Worm (Caenorhabditis elegans) whole organism, L4 larva: ENCODE measurements around the gene memo-1.

Experiments
- D1046.2 ChIP-seq: fragments of 200-800 bp; sonication (Bioruptor generic); IDR thresholded peaks from 2 replicates; pipeline ENCODE4 v1.3.6; 2022; ENCODE audit warnings: missing genetic modification characterization, missing compliant biosample characterization
- F26F4.8 ChIP-seq: fragments of 200-800 bp; sonication (Bioruptor generic); conservative IDR thresholded peaks from 2 replicates; pipeline ENCODE4 v1.3.6; 2022; ENCODE audit warnings: missing genetic modification characterization, missing compliant biosample characterization
- F37D6.2 ChIP-seq: sonication (generic microtip); optimal IDR thresholded peaks from 2 replicates; lab custom pipeline; 2016; ENCODE audit warnings: mild to moderate bottlenecking, missing genetic modification characterization, missing compliant biosample characterization
- F44E2.7 ChIP-seq: fragments of 200-800 bp; sonication (Bioruptor generic); IDR thresholded peaks from 2 replicates; pipeline ENCODE4 v2.1.2; 2022; ENCODE audit warnings: missing genetic modification characterization, missing compliant biosample characterization
- T20F7.1 ChIP-seq: fragments of 200-800 bp; sonication (Bioruptor generic); optimal IDR thresholded peaks from 2 replicates; lab custom pipeline; 2018; ENCODE audit warnings: mild to moderate bottlenecking, missing genetic modification characterization, missing compliant biosample characterization
- Y75B8A.6 ChIP-seq: fragments of 200-800 bp; sonication (Bioruptor generic); IDR thresholded peaks from 2 replicates; pipeline ENCODE4 v1.3.6; 2022; ENCODE audit warnings: missing genetic modification reagents, missing genetic modification characterization, missing compliant biosample characterization
- aha-1 ChIP-seq: fragments of 150-350 bp; peaks from one replicate; lab custom pipeline; 2014; ENCODE audit warnings: missing biosample characterization, missing genetic modification characterization
- ama-1 ChIP-seq: fragments of 150-350 bp; optimal IDR thresholded peaks from 2 replicates; lab custom pipeline; 2014; ENCODE audit warnings: inconsistent platforms, mixed read lengths
- arid-1 ChIP-seq: fragments of 200-800 bp; sonication (Bioruptor generic); conservative IDR thresholded peaks from 2 replicates; pipeline ENCODE4 v1.3.6; 2022; ENCODE audit warnings: missing genetic modification reagents, missing genetic modification characterization, missing compliant biosample characterization
- attf-4 ChIP-seq: sonication (generic microtip); optimal IDR thresholded peaks from 3 replicates; lab custom pipeline; 2017; ENCODE audit warnings: missing biosample characterization, missing genetic modification characterization
- ceh-20 ChIP-seq: fragments of 200-800 bp; sonication (Bioruptor generic); IDR thresholded peaks from 2 replicates; pipeline ENCODE4 v1.3.6; 2022; ENCODE audit warnings: missing genetic modification reagents, missing genetic modification characterization, missing compliant biosample characterization
- ceh-82 ChIP-seq: sonication (generic microtip); optimal IDR thresholded peaks from 2 replicates; lab custom pipeline; 2017; ENCODE audit warnings: missing biosample characterization, missing genetic modification characterization
- ces-1 ChIP-seq: fragments of 150-350 bp; sonication (generic microtip); optimal IDR thresholded peaks from 4 replicates; lab custom pipeline; 2014; ENCODE audit warnings: missing biosample characterization, missing genetic modification reagents, missing genetic modification characterization
- daf-16 ChIP-seq, 3 experiments: sonication (generic microtip); optimal IDR thresholded peaks; 2 replicates each; lab custom pipeline; 2016 to 2017; ENCODE audit warnings: missing genetic modification characterization in 3 of 3, missing genetic modification reagents in 3 of 3, mild to moderate bottlenecking in 2 of 3, missing compliant biosample characterization in 2 of 3, missing biosample characterization in 1 of 3, moderate library complexity in 1 of 3
- dmd-6 ChIP-seq: fragments of 200-800 bp; sonication (Bioruptor generic); IDR thresholded peaks from 2 replicates; pipeline ENCODE4 v1.3.6; 2022; ENCODE audit warnings: missing genetic modification reagents, missing genetic modification characterization, missing compliant biosample characterization
- dpl-1 ChIP-seq: fragments of 150-350 bp; optimal IDR thresholded peaks from 2 replicates; lab custom pipeline; 2014; ENCODE audit warnings: missing biosample characterization, missing genetic modification reagents, missing genetic modification characterization
- duxl-1 ChIP-seq: sonication (generic microtip); optimal IDR thresholded peaks from 2 replicates; lab custom pipeline; 2016; ENCODE audit warnings: mild to moderate bottlenecking, missing genetic modification characterization, moderate library complexity, missing compliant biosample characterization; ENCODE audit not compliant: poor library complexity
- dve-1 ChIP-seq: sonication (generic microtip); optimal IDR thresholded peaks from 2 replicates; lab custom pipeline; 2017; ENCODE audit warnings: antibody characterized with exemption, mild to moderate bottlenecking, missing genetic modification characterization, missing compliant biosample characterization; ENCODE audit not compliant: insufficient read depth
- egl-43 ChIP-seq: fragments of 200-800 bp; sonication (Bioruptor generic); IDR thresholded peaks from 2 replicates; pipeline ENCODE4 v1.3.6; 2022; ENCODE audit warnings: missing genetic modification reagents, missing genetic modification characterization, missing compliant biosample characterization
- fkh-10 ChIP-seq: fragments of 150-350 bp; optimal IDR thresholded peaks from 2 replicates; lab custom pipeline; 2014; ENCODE audit warnings: missing biosample characterization, missing genetic modification reagents, missing genetic modification characterization
- hif-1 ChIP-seq, 2 experiments: sonication (generic microtip); optimal IDR thresholded peaks; 2 replicates each; lab custom pipeline; 2016 to 2017; ENCODE audit warnings: missing compliant biosample characterization in 2 of 2, missing genetic modification characterization in 2 of 2, missing genetic modification reagents in 2 of 2, missing genotype in 2 of 2, mild to moderate bottlenecking in 1 of 2
- hlh-11 ChIP-seq: fragments of 200-800 bp; sonication (Bioruptor generic); optimal IDR thresholded peaks from 2 replicates; lab custom pipeline; 2018; ENCODE audit warnings: mild to moderate bottlenecking, missing genetic modification characterization, missing compliant biosample characterization
- hlh-30 ChIP-seq: sonication (generic microtip); optimal IDR thresholded peaks from 2 replicates; lab custom pipeline; 2017; ENCODE audit warnings: antibody characterized with exemption, mild to moderate bottlenecking, missing genetic modification characterization, missing compliant biosample characterization; ENCODE audit not compliant: insufficient read depth
- hmg-1.1 ChIP-seq: fragments of 200-800 bp; sonication (Bioruptor generic); IDR thresholded peaks from 2 replicates; pipeline ENCODE4 v1.3.6; 2022; ENCODE audit warnings: missing genetic modification reagents, missing genetic modification characterization, missing compliant biosample characterization
- lin-1 ChIP-seq: fragments of 200-800 bp; sonication (Bioruptor generic); IDR thresholded peaks from 2 replicates; pipeline ENCODE4 v1.3.6; 2022; ENCODE audit warnings: missing genetic modification reagents, missing genetic modification characterization, missing compliant biosample characterization
- lin-38 ChIP-seq: fragments of 200-800 bp; sonication (Bioruptor generic); IDR thresholded peaks from 2 replicates; pipeline ENCODE4 v1.3.6; 2022; ENCODE audit warnings: missing genetic modification reagents, missing genetic modification characterization, missing compliant biosample characterization
- lsy-2 ChIP-seq, 2 experiments: fragments of 150-350 bp in 1 of 2; sonication (generic microtip) in 1 of 2; optimal IDR thresholded peaks; 2 replicates each; lab custom pipeline; 2014 to 2017; ENCODE audit warnings: missing biosample characterization in 2 of 2, missing genetic modification characterization in 2 of 2
- madf-5 ChIP-seq, 2 experiments: fragments of 200-800 bp; sonication (Bioruptor generic); IDR thresholded peaks; 2 replicates each; pipeline ENCODE4 v1.3.6; 2022; ENCODE audit warnings: missing compliant biosample characterization in 2 of 2, missing genetic modification characterization in 2 of 2
- mes-2 ChIP-seq: sonication (generic microtip); optimal IDR thresholded peaks from 2 replicates; lab custom pipeline; 2016; ENCODE audit warnings: missing genotype, mild to moderate bottlenecking, missing genetic modification characterization, missing compliant biosample characterization; ENCODE audit not compliant: poor library complexity, severe bottlenecking
- nhr-25 ChIP-seq: sonication (generic microtip); optimal IDR thresholded peaks from 2 replicates; lab custom pipeline; 2017; ENCODE audit warnings: missing genetic modification characterization, mild to moderate bottlenecking, missing compliant biosample characterization, antibody characterized with exemption, moderate library complexity, borderline replicate concordance; ENCODE audit not compliant: insufficient read depth
- nhr-28 ChIP-seq: fragments of 150-350 bp; optimal IDR thresholded peaks from 2 replicates; lab custom pipeline; 2014; ENCODE audit warnings: missing biosample characterization, missing genetic modification characterization
- nhr-48 ChIP-seq: sonication (generic microtip); optimal IDR thresholded peaks from 2 replicates; lab custom pipeline; 2016; ENCODE audit warnings: mild to moderate bottlenecking, missing genetic modification characterization, missing compliant biosample characterization
- nhr-76 ChIP-seq: fragments of 150-350 bp; optimal IDR thresholded peaks from 2 replicates; lab custom pipeline; 2014; ENCODE audit warnings: missing biosample characterization, missing genetic modification characterization
- nhr-77 ChIP-seq: fragments of 150-350 bp; optimal IDR thresholded peaks from 2 replicates; lab custom pipeline; 2014; ENCODE audit warnings: missing biosample characterization, missing genetic modification characterization
- pha-4 ChIP-seq, 2 experiments: fragments of 150-350 bp in 1 of 2; fragments of 200-800 bp in 1 of 2; sonication (Bioruptor generic) in 1 of 2; IDR thresholded peaks in 1 of 2; optimal IDR thresholded peaks in 1 of 2; 2 replicates each; pipeline versions ENCODE4 v1.3.6 to Lab custom; 2014 to 2022; ENCODE audit warnings: missing genetic modification characterization in 2 of 2, missing genetic modification reagents in 2 of 2, missing biosample characterization in 1 of 2, missing compliant biosample characterization in 1 of 2
- pqm-1 ChIP-seq: sonication (generic microtip); optimal IDR thresholded peaks from 2 replicates; lab custom pipeline; 2017; ENCODE audit warnings: missing biosample characterization, missing genetic modification characterization
- rbr-2 ChIP-seq: sonication (generic microtip); optimal IDR thresholded peaks from 2 replicates; lab custom pipeline; 2016; ENCODE audit warnings: missing genotype, missing genetic modification characterization, missing compliant biosample characterization
- set-16 ChIP-seq: fragments of 200-800 bp; sonication (Bioruptor generic); IDR thresholded peaks from 2 replicates; pipeline ENCODE4 v1.3.6; 2022; ENCODE audit warnings: missing genetic modification reagents, missing genetic modification characterization, missing compliant biosample characterization
- skn-1 ChIP-seq: fragments of 150-350 bp; optimal IDR thresholded peaks from 2 replicates; lab custom pipeline; 2014; ENCODE audit warnings: missing biosample characterization, missing genetic modification characterization
- spr-1 ChIP-seq: sonication (generic microtip); optimal IDR thresholded peaks from 2 replicates; lab custom pipeline; 2016; ENCODE audit warnings: mild to moderate bottlenecking, missing genetic modification characterization, missing compliant biosample characterization
- unc-130 ChIP-seq: sonication (generic microtip); optimal IDR thresholded peaks from 2 replicates; lab custom pipeline; 2016; ENCODE audit warnings: missing genetic modification reagents, missing genetic modification characterization, missing compliant biosample characterization
- unc-62 ChIP-seq, 3 experiments: fragments of 150-350 bp in 1 of 3; sonication (generic microtip); optimal IDR thresholded peaks in 2 of 3; peaks in 1 of 3; 1 replicate in 1 of 3; 2 replicates in 2 of 3; lab custom pipeline; 2014 to 2017; ENCODE audit warnings: missing biosample characterization in 3 of 3, missing genetic modification characterization in 3 of 3, missing genetic modification reagents in 3 of 3, missing genotype in 1 of 3
- zip-2 ChIP-seq: fragments of 150-350 bp; optimal IDR thresholded peaks from 2 replicates; lab custom pipeline; 2014; ENCODE audit warnings: missing biosample characterization, missing genetic modification characterization
- ztf-7 ChIP-seq: fragments of 150-350 bp; optimal IDR thresholded peaks from 2 replicates; lab custom pipeline; 2014; ENCODE audit warnings: missing biosample characterization, missing genetic modification characterization

Gene memo-1

DNA sequence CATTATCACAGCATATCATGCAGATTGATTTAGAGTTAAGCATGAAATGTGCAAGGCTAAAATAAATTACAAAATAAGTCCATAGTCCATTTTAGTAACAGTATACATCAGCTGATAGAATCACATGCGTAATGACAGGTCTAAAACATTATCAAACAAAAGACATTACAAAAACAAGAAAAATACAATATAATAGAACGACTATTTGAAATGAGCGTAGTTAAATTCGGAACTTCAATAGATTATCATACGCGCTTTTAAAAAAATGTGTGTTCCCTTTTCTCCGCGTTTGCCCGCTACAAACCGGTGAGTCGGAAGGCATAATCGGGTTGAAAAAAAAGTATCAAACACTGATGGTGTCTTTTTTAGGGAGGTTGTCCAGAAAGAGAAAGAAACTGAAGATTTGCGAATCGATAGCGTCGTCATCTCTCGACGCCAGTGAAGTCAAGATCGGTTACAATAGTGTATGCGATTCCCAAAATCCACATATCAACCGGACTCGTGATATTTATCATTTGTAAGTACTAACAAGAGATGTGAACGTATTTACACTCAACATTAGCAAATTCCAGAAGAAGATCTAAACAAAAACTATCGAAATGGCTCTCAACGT, 8.5 kb upstream of the memo-1 start, which contains the start of gene C37C3.2:
TSS of gene C37C3.2 (plus strand) at position 563 of the 613 bp plus-strand sequence.
- TF ChIP-seq T20F7.1 (GFP tag; lab: Kevin White, UChicago) (peak; percentile 34), arid-1 (GFP tag; lab: Robert Waterston, UW) (0 out of 2 replicates have a peak, but pooled peaks have one; percentile 15), daf-16 (GFP tag; optimal IDR thresholded peaks at IDR 0.05; lab: Kevin White, UChicago) (no peak), daf-16 (tag; optimal IDR thresholded peaks at IDR 0.05; lab: Kevin White, UChicago) (peak; percentile 8), spr-1 (tag; lab: Kevin White, UChicago) (peak; percentile 2), aha-1 (peak; percentile 61), lin-38 (GFP tag; lab: Robert Waterston, UW) (peak; percentile 3; the same call in 1 of the 2 replicates), duxl-1 (tag; lab: Kevin White, UChicago) (peak; percentile 19), attf-4 (tag; lab: Kevin White, UChicago) (no peak), F26F4.8 (GFP tag; lab: Robert Waterston, UW) (no peak), hmg-1.1 (no peak), nhr-77 (peak; percentile 51), hlh-30 (tag; lab: Kevin White, UChicago) (peak; percentile 8), F44E2.7 (0 out of 2 replicates have a peak, but pooled peaks have one; percentile 54)

ce11 chrV:7854603-7855002, 7.6 kb upstream of the memo-1 start, which contains the start of the genes C37C3.9 and C37C3.18:
TSS of gene C37C3.9 (minus strand) at chrV:7854700.
TSS of gene C37C3.18 (plus strand) at chrV:7854993.
- TF ChIP-seq lsy-2 (tag; optimal IDR thresholded peaks at IDR 0.05; lab: Kevin White, UChicago) (peak; percentile 57 to 74), nhr-28 (tag; lab: Kevin White, UChicago) (peak; percentile 83), hlh-30 (tag; lab: Kevin White, UChicago) (peak; percentile 76), dpl-1 (GFP tag; lab: Kevin White, UChicago) (peak; percentile 31), Y75B8A.6 (GFP tag; lab: Robert Waterston, UW) (no peak), set-16 (GFP tag; lab: Robert Waterston, UW) (peak; percentile 45; the same call in 1 of the 2 replicates), nhr-48 (tag; lab: Kevin White, UChicago) (peak; percentile 56), nhr-76 (tag; lab: Kevin White, UChicago) (no peak), madf-5 (GFP tag; IDR thresholded peaks at IDR 0.05; lab: Robert Waterston, UW) (no peak), egl-43 (peak; percentile 76; the same call in 1 of the 2 replicates), ama-1 (peak; percentile 48), ceh-82 (tag; lab: Kevin White, UChicago) (no peak), ces-1 (GFP tag; lab: Kevin White, UChicago) (peak; percentile 46), skn-1 (tag; lab: Kevin White, UChicago) (no peak), hif-1 (tag; optimal IDR thresholded peaks at IDR 0.05; lab: Kevin White, UChicago) (peak in 1 of 2 experiments; percentile 64), pha-4 (GFP tag; IDR thresholded peaks at IDR 0.05; lab: Robert Waterston, UW) (0 out of 2 replicates have a peak, but pooled peaks have one; percentile 39), pha-4 (tag; optimal IDR thresholded peaks at IDR 0.05; lab: Kevin White, UChicago) (no peak), pqm-1 (tag; lab: Kevin White, UChicago) (peak; percentile 26), unc-130 (GFP tag; lab: Kevin White, UChicago) (no peak), dve-1 (tag; lab: Kevin White, UChicago) (peak; percentile 88), dmd-6 (GFP tag; lab: Robert Waterston, UW) (peak; percentile 84), mes-2 (tag; lab: Kevin White, UChicago) (peak; percentile 72), aha-1 (peak; percentile 97), nhr-25 (tag; lab: Kevin White, UChicago) (peak; percentile 37), hlh-11 (tag; lab: Kevin White, UChicago) (peak; percentile 88), F37D6.2 (tag; lab: Kevin White, UChicago) (peak; percentile 12), D1046.2 (0 out of 2 replicates have a peak, but pooled peaks have one; percentile 63), unc-62 (GFP tag; optimal IDR thresholded peaks at IDR 0.05 in 1 of 2; lab: Kevin White, UChicago) (peak in 1 of 2 experiments; percentile 97), unc-62 (tag; optimal IDR thresholded peaks at IDR 0.05; lab: Kevin White, UChicago) (no peak), zip-2 (tag; lab: Kevin White, UChicago) (no peak), nhr-77 (peak; percentile 70), fkh-10 (peak; percentile 23), ztf-7 (tag; lab: Kevin White, UChicago) (peak; percentile 64), spr-1 (tag; lab: Kevin White, UChicago) (peak; percentile 2), lin-1 (GFP tag; lab: Robert Waterston, UW) (peak; percentile 50; the same call in 1 of the 2 replicates), rbr-2 (peak; percentile 70), ceh-20 (GFP tag; lab: Robert Waterston, UW) (peak; percentile 55), arid-1 (GFP tag; lab: Robert Waterston, UW) (0 out of 2 replicates have a peak, but pooled peaks have one; percentile 22)
